Worm (Caenorhabditis elegans): ENCODE measurements around the gene fipr-5.

- TF ChIP-seq cebp-2 (GFP tag; IDR thresholded peaks at IDR 0.05): no peak
- no peak for TF ChIP-seq unc-130 (GFP tag; optimal IDR thresholded peaks at IDR 0.05)
Observed at ce11 chrV:10173653-10174052, 47.6 kb downstream of the fipr-5 start, which contains the start of gene egl-3.
